Fruit fly (Drosophila melanogaster) whole organism, embryonic: ENCODE measurements around the gene Zdhhc8.

Source experiments
- Antp ChIP-seq: fragments of 200-800 bp; sonication (Bioruptor generic); optimal IDR thresholded peaks from 3 replicates; lab custom pipeline; 2016; ENCODE audit warnings: missing biosample characterization, missing genetic modification characterization
- BEAF-32 ChIP-seq: fragments of 200-800 bp; sonication (Bioruptor generic); optimal IDR thresholded peaks from 3 replicates; lab custom pipeline; 2017; ENCODE audit warnings: missing biosample characterization, missing genetic modification characterization, mild to moderate bottlenecking, moderate library complexity, missing genetic modification reagents
- Bgb ChIP-seq: fragments of 200-800 bp; sonication (Bioruptor generic); IDR thresholded peaks from 2 replicates; pipeline ENCODE4 v1.3.6; 2022; ENCODE audit warnings: missing biosample characterization, missing genetic modification characterization; ENCODE audit not compliant: partially characterized antibody
- CG10431 ChIP-seq: fragments of 200-800 bp; sonication (Bioruptor generic); optimal IDR thresholded peaks from 3 replicates; lab custom pipeline; 2018; ENCODE audit warnings: missing biosample characterization, mild to moderate bottlenecking, missing genetic modification characterization
- CG12942 ChIP-seq: fragments of 200-800 bp; sonication (Bioruptor generic); optimal IDR thresholded peaks from 3 replicates; lab custom pipeline; 2016; ENCODE audit warnings: missing biosample characterization, missing genetic modification characterization
- CG15601 ChIP-seq: fragments of 200-800 bp; sonication (Bioruptor generic); optimal IDR thresholded peaks from 3 replicates; lab custom pipeline; 2019; ENCODE audit warnings: missing biosample characterization, mild to moderate bottlenecking, missing genetic modification characterization, moderate library complexity
- CG17829 ChIP-seq: fragments of 200-800 bp; optimal IDR thresholded peaks from 2 replicates; lab custom pipeline; 2019; ENCODE audit warnings: missing biosample characterization, mild to moderate bottlenecking, missing genetic modification characterization, moderate library complexity
- CG18011 ChIP-seq: fragments of 200-800 bp; sonication (Bioruptor generic); optimal IDR thresholded peaks from 2 replicates; lab custom pipeline; 2017; ENCODE audit warnings: missing biosample characterization, missing genetic modification characterization, mild to moderate bottlenecking, moderate library complexity, missing genotype
- CG30403 ChIP-seq: fragments of 200-800 bp; sonication (Bioruptor generic); optimal IDR thresholded peaks from 3 replicates; lab custom pipeline; 2016; ENCODE audit warnings: missing biosample characterization, missing genetic modification characterization
- CG3065 ChIP-seq: fragments of 200-800 bp; sonication (Bioruptor generic); optimal IDR thresholded peaks from 2 replicates; lab custom pipeline; 2016; ENCODE audit warnings: missing biosample characterization, missing genetic modification characterization
- CG31224 ChIP-seq: fragments of 200-800 bp; sonication (Bioruptor generic); IDR thresholded peaks from 2 replicates; pipeline ENCODE4 v1.3.6; 2022; ENCODE audit warnings: missing biosample characterization, missing genetic modification characterization
- CG4730 ChIP-seq: fragments of 200-800 bp; sonication (Bioruptor generic); IDR thresholded peaks from 2 replicates; pipeline ENCODE4 v1.3.6; 2022; ENCODE audit warnings: missing biosample characterization, missing genetic modification characterization
- CG4820 ChIP-seq: fragments of 200-800 bp; sonication (Bioruptor generic); optimal IDR thresholded peaks from 3 replicates; lab custom pipeline; 2016; ENCODE audit warnings: missing biosample characterization, missing genetic modification characterization
- CG5953 ChIP-seq: fragments of 200-800 bp; sonication (Bioruptor generic); IDR thresholded peaks from 2 replicates; pipeline ENCODE4 v1.3.6; 2022; ENCODE audit warnings: missing biosample characterization, missing genetic modification characterization
- CG6683 ChIP-seq: fragments of 200-800 bp; sonication (Bioruptor generic); optimal IDR thresholded peaks from 2 replicates; lab custom pipeline; 2017; ENCODE audit warnings: missing biosample characterization, mild to moderate bottlenecking, missing genetic modification characterization, missing genetic modification reagents
- Camta ChIP-seq: fragments of 200-800 bp; sonication (Bioruptor generic); optimal IDR thresholded peaks from 2 replicates; lab custom pipeline; 2016; ENCODE audit warnings: missing biosample characterization, missing genetic modification characterization
- Dip2 ChIP-seq: fragments of 200-800 bp; sonication (Bioruptor generic); IDR thresholded peaks from 2 replicates; pipeline ENCODE4 v1.3.6; 2022; ENCODE audit warnings: missing biosample characterization, missing genetic modification characterization
- Ets97D ChIP-seq: fragments of 200-800 bp; sonication (Bioruptor generic); optimal IDR thresholded peaks from 3 replicates; lab custom pipeline; 2016; ENCODE audit warnings: missing biosample characterization, missing genetic modification characterization
- HHEX ChIP-seq: fragments of 200-800 bp; sonication (Bioruptor generic); optimal IDR thresholded peaks from 3 replicates; lab custom pipeline; 2017; ENCODE audit warnings: missing biosample characterization, mild to moderate bottlenecking, missing genetic modification characterization, missing genetic modification reagents
- Med ChIP-seq: fragments of 200-800 bp; sonication (Bioruptor generic); peaks from one replicate; lab custom pipeline; 2016; ENCODE audit warnings: missing biosample characterization, missing genetic modification characterization, mild to moderate bottlenecking, inconsistent platforms, moderate library complexity
- NC2α ChIP-seq: fragments of 200-800 bp; sonication (Bioruptor generic); optimal IDR thresholded peaks from 2 replicates; lab custom pipeline; 2016; ENCODE audit warnings: missing biosample characterization, missing genetic modification characterization
- Oli ChIP-seq: fragments of 200-800 bp; sonication (Bioruptor generic); optimal IDR thresholded peaks from 2 replicates; lab custom pipeline; 2018; ENCODE audit warnings: missing biosample characterization, mild to moderate bottlenecking, missing genetic modification characterization, moderate library complexity
- Spps ChIP-seq: fragments of 200-800 bp; sonication (Bioruptor generic); optimal IDR thresholded peaks from 2 replicates; lab custom pipeline; 2018; ENCODE audit warnings: missing biosample characterization, mild to moderate bottlenecking, missing genetic modification characterization
- Ssrp ChIP-seq: fragments of 200-800 bp; sonication (Bioruptor generic); optimal IDR thresholded peaks from 2 replicates; lab custom pipeline; 2018; ENCODE audit warnings: missing biosample characterization, mild to moderate bottlenecking, missing genetic modification characterization, moderate library complexity
- Stat92E ChIP-seq, 3 experiments: fragments of >200 bp in 2 of 3; fragments of 200-800 bp in 1 of 3; sonication (Bioruptor generic) in 1 of 3; optimal IDR thresholded peaks; 2 replicates each; lab custom pipeline; 2017 to 2019; ENCODE audit warnings: missing biosample characterization in 3 of 3, missing genetic modification characterization in 3 of 3, mild to moderate bottlenecking in 1 of 3, moderate library complexity in 1 of 3
- Xrp1 ChIP-seq: fragments of 200-800 bp; sonication (Bioruptor generic); IDR thresholded peaks from 2 replicates; pipeline ENCODE4 v1.3.6; 2022; ENCODE audit warnings: missing biosample characterization, missing genetic modification characterization
- az2 ChIP-seq: fragments of 200-800 bp; sonication (Bioruptor generic); optimal IDR thresholded peaks from 3 replicates; lab custom pipeline; 2016; ENCODE audit warnings: missing biosample characterization, missing genetic modification characterization
- chif ChIP-seq, 2 experiments: fragments of 200-800 bp; sonication (Bioruptor generic); optimal IDR thresholded peaks; 3 replicates each; lab custom pipeline; 2016; ENCODE audit warnings: missing biosample characterization in 2 of 2, missing genetic modification characterization in 2 of 2
- chm ChIP-seq: fragments of 200-800 bp; sonication (Bioruptor generic); IDR thresholded peaks from 2 replicates; pipeline ENCODE4 v1.3.6; 2022; ENCODE audit warnings: missing biosample characterization, missing genetic modification characterization
- dmrt99B ChIP-seq: fragments of 200-800 bp; sonication (Bioruptor generic); optimal IDR thresholded peaks from 2 replicates; lab custom pipeline; 2018; ENCODE audit warnings: missing biosample characterization, mild to moderate bottlenecking, missing genetic modification characterization, moderate library complexity
- dysf ChIP-seq: fragments of 200-800 bp; sonication (Bioruptor generic); IDR thresholded peaks from 3 replicates; pipeline ENCODE4 v1.3.6; 2022; ENCODE audit warnings: missing biosample characterization, missing genetic modification characterization
- hkb ChIP-seq, 2 experiments: fragments of 200-800 bp in 1 of 2; fragments of >200 bp in 1 of 2; sonication (Bioruptor generic) in 1 of 2; IDR thresholded peaks in 1 of 2; optimal IDR thresholded peaks in 1 of 2; 2 replicates each; pipeline versions ENCODE4 v1.3.6 to Lab custom; 2017 to 2022; ENCODE audit warnings: missing biosample characterization in 1 of 2, missing genetic modification characterization in 1 of 2
- jumu ChIP-seq: fragments of 200-800 bp; sonication (Bioruptor generic); optimal IDR thresholded peaks from 3 replicates; lab custom pipeline; 2016; ENCODE audit warnings: missing biosample characterization, missing genetic modification characterization
- kay ChIP-seq: fragments of 200-800 bp; sonication (Bioruptor generic); optimal IDR thresholded peaks from 2 replicates; lab custom pipeline; 2016; ENCODE audit warnings: missing biosample characterization, missing genetic modification characterization
- ken ChIP-seq: fragments of 200-800 bp; sonication (Bioruptor generic); IDR thresholded peaks from 3 replicates; pipeline ENCODE4 v1.3.6; 2022; ENCODE audit warnings: missing biosample characterization, missing genetic modification characterization
- lola ChIP-seq, 3 experiments: fragments of >200 bp in 2 of 3; fragments of 200-800 bp in 1 of 3; sonication (Bioruptor generic) in 1 of 3; optimal IDR thresholded peaks; 2 replicates each; lab custom pipeline; 2017 to 2019; ENCODE audit warnings: missing biosample characterization in 3 of 3, missing genetic modification characterization in 3 of 3, mild to moderate bottlenecking in 1 of 3, moderate library complexity in 1 of 3
- mirr ChIP-seq: fragments of 200-800 bp; sonication (Bioruptor generic); optimal IDR thresholded peaks from 3 replicates; lab custom pipeline; 2018; ENCODE audit warnings: missing biosample characterization, mild to moderate bottlenecking, missing genetic modification characterization
- nom ChIP-seq: fragments of 200-800 bp; sonication (Bioruptor generic); optimal IDR thresholded peaks from 2 replicates; lab custom pipeline; 2017; ENCODE audit warnings: missing biosample characterization, missing genetic modification characterization, mild to moderate bottlenecking, moderate library complexity, missing genetic modification reagents
- prd ChIP-seq, 3 experiments: fragments of >200 bp in 2 of 3; fragments of 200-800 bp in 1 of 3; sonication (Bioruptor generic) in 1 of 3; optimal IDR thresholded peaks in 2 of 3; IDR thresholded peaks in 1 of 3; 2 replicates in 2 of 3; 3 replicates in 1 of 3; pipeline versions ENCODE4 v1.3.6 to Lab custom; 2017 to 2022; ENCODE audit warnings: missing biosample characterization in 1 of 3, missing genetic modification characterization in 1 of 3
- pros ChIP-seq: fragments of 200-800 bp; sonication (Bioruptor generic); optimal IDR thresholded peaks from 3 replicates; lab custom pipeline; 2019; ENCODE audit warnings: missing biosample characterization, mild to moderate bottlenecking, missing genetic modification characterization, moderate library complexity
- sens ChIP-seq: fragments of 200-800 bp; sonication (Bioruptor generic); peaks from one replicate; lab custom pipeline; 2016; ENCODE audit warnings: missing biosample characterization, missing genetic modification characterization
- sisA ChIP-seq: fragments of 200-800 bp; sonication (Bioruptor generic); IDR thresholded peaks from 2 replicates; pipeline ENCODE4 v1.3.6; 2022; ENCODE audit warnings: missing biosample characterization, missing genetic modification characterization
- slou ChIP-seq: fragments of 200-800 bp; sonication (Bioruptor generic); optimal IDR thresholded peaks from 3 replicates; lab custom pipeline; 2016; ENCODE audit warnings: missing biosample characterization, missing genetic modification characterization
- stwl ChIP-seq: fragments of 200-800 bp; sonication (Bioruptor generic); optimal IDR thresholded peaks from 3 replicates; lab custom pipeline; 2018; ENCODE audit warnings: missing biosample characterization, mild to moderate bottlenecking, missing genetic modification characterization, moderate library complexity
- tap ChIP-seq: fragments of 200-800 bp; optimal IDR thresholded peaks from 3 replicates; lab custom pipeline; 2019; ENCODE audit warnings: missing biosample characterization, mild to moderate bottlenecking, missing genetic modification characterization, moderate library complexity
- vnd ChIP-seq: fragments of 200-800 bp; sonication (Bioruptor generic); IDR thresholded peaks from 3 replicates; pipeline ENCODE4 v1.3.6; 2022; ENCODE audit warnings: missing biosample characterization, missing genetic modification characterization; ENCODE audit not compliant: partially characterized antibody
- wdn ChIP-seq: fragments of 200-800 bp; sonication (Bioruptor generic); IDR thresholded peaks from 2 replicates; pipeline ENCODE4 v1.3.6; 2022; ENCODE audit warnings: missing biosample characterization, missing genetic modification characterization
- z ChIP-seq: fragments of 200-800 bp; sonication (Bioruptor generic); IDR thresholded peaks from 3 replicates; pipeline ENCODE4 v1.3.6; 2022; ENCODE audit warnings: missing biosample characterization, missing genetic modification characterization

The Zdhhc8 gene

DNA sequence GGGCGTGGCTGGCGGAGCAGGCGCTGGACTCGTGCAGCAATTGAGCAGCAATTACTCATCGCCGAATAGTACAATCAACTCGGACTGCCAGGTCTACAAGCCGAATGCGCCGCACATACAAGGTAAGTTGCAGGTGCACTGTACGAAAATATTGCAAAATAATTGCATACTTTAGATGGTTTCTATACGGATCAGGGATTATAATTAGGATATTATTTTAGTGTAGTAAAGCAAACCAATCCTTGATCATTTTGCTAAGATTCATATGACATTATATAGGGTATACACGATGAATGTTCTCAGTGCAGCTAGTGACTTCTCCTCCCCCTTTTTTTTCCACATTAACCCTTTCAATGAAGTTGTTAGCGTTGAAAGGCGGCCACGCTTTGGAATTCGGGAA, 60.5 kb downstream of the Zdhhc8 start (continued):
- TF ChIP-seq dmrt99B (tag; lab: Kevin White, UChicago) = peak; percentile 17
- TF ChIP-seq BEAF-32 (GFP tag; lab: Kevin White, UChicago) = no peak
- TF ChIP-seq jumu (GFP tag; lab: Kevin White, UChicago) = no peak
- no peak for TF ChIP-seq z
- TF ChIP-seq Med (GFP tag; lab: Kevin White, UChicago) = peak; percentile 61
- no peak for TF ChIP-seq Stat92E (GFP tag; optimal IDR thresholded peaks at IDR 0.05; lab: Kevin White, UChicago)
- no peak for TF ChIP-seq kay (GFP tag; lab: Kevin White, UChicago)
- TF ChIP-seq CG12942 (GFP tag; lab: Kevin White, UChicago) = no peak
- TF ChIP-seq sisA = peak; percentile 26; the same call in 1 of the 2 replicates
- no peak for TF ChIP-seq prd (optimal IDR thresholded peaks at IDR 0.05; lab: Kevin White, UChicago)
- peak; percentile 59; the same call in 2 of the 3 replicates for TF ChIP-seq prd (GFP tag; IDR thresholded peaks at IDR 0.05; lab: Robert Waterston, UW)
- no peak for TF ChIP-seq chm
- TF ChIP-seq Ssrp (tag; lab: Kevin White, UChicago) = no peak
- no peak for TF ChIP-seq CG31224 (GFP tag; lab: Robert Waterston, UW)
- peak; percentile 68; the same call in 1 of the 2 replicates for TF ChIP-seq Xrp1 (GFP tag; lab: Robert Waterston, UW)
- TF ChIP-seq hkb (optimal IDR thresholded peaks at IDR 0.05; lab: Kevin White, UChicago) = no peak
- TF ChIP-seq hkb (GFP tag; IDR thresholded peaks at IDR 0.05; lab: Robert Waterston, UW) = peak; percentile 32; the same call in 1 of the 2 replicates
- TF ChIP-seq Dip2 (GFP tag; lab: Robert Waterston, UW) = no peak
- TF ChIP-seq CG17829 (tag; lab: Kevin White, UChicago) = peak; percentile 15
- TF ChIP-seq CG3065 (GFP tag; lab: Kevin White, UChicago) = no peak
- TF ChIP-seq CG18011 (GFP tag; lab: Kevin White, UChicago) = no peak
- TF ChIP-seq HHEX (GFP tag; lab: Kevin White, UChicago) = no peak
- TF ChIP-seq vnd = no peak
- TF ChIP-seq sens (GFP tag; lab: Kevin White, UChicago) = peak; percentile 84
- no peak for TF ChIP-seq tap (tag; lab: Kevin White, UChicago)
- TF ChIP-seq CG4820 = peak; percentile 2
- peak; percentile 37; the same call in 1 of the 3 replicates for TF ChIP-seq ken (GFP tag; lab: Robert Waterston, UW)
- peak in 1 of 3 experiments; percentile 51 for TF ChIP-seq lola (GFP tag; optimal IDR thresholded peaks at IDR 0.05; lab: Kevin White, UChicago)
- TF ChIP-seq CG4730 (GFP tag; lab: Robert Waterston, UW) = 0 out of 2 replicates have a peak, but pooled peaks have one; percentile 26
- peak; percentile 36 for TF ChIP-seq CG15601 (tag; lab: Kevin White, UChicago)
- no peak for TF ChIP-seq pros (GFP tag; lab: Kevin White, UChicago)
- peak in 1 of 2 experiments; percentile 29 for TF ChIP-seq chif (GFP tag; optimal IDR thresholded peaks at IDR 0.05; lab: Kevin White, UChicago)
- peak; percentile 36 for TF ChIP-seq Oli (tag; lab: Kevin White, UChicago)
- no peak for TF ChIP-seq Camta (GFP tag; lab: Kevin White, UChicago)
- no peak for TF ChIP-seq slou (GFP tag; lab: Kevin White, UChicago)
- no peak for TF ChIP-seq nom
- TF ChIP-seq stwl (tag; lab: Kevin White, UChicago) = no peak
- TF ChIP-seq NC2α (GFP tag; lab: Kevin White, UChicago) = no peak
- no peak for TF ChIP-seq CG5953 (GFP tag; lab: Robert Waterston, UW)
- no peak for TF ChIP-seq CG10431 (GFP tag; lab: Kevin White, UChicago)
- no peak for TF ChIP-seq wdn
- TF ChIP-seq Spps (tag; lab: Kevin White, UChicago) = peak; percentile 3
- TF ChIP-seq Bgb = no peak
- peak; percentile 11 for TF ChIP-seq CG30403 (GFP tag; lab: Kevin White, UChicago)
- TF ChIP-seq mirr = no peak
- TF ChIP-seq Antp (GFP tag; lab: Kevin White, UChicago) = no peak
- TF ChIP-seq az2 = peak; percentile 23
- peak; percentile 46; the same call in 1 of the 3 replicates for TF ChIP-seq dysf (GFP tag; lab: Robert Waterston, UW)
- TF ChIP-seq CG6683 (GFP tag; lab: Kevin White, UChicago) = no peak
- no peak for TF ChIP-seq Ets97D (GFP tag; lab: Kevin White, UChicago)
